Worm (Caenorhabditis elegans): Measurements from ENCODE around the gene F26F12.2.

DNA sequence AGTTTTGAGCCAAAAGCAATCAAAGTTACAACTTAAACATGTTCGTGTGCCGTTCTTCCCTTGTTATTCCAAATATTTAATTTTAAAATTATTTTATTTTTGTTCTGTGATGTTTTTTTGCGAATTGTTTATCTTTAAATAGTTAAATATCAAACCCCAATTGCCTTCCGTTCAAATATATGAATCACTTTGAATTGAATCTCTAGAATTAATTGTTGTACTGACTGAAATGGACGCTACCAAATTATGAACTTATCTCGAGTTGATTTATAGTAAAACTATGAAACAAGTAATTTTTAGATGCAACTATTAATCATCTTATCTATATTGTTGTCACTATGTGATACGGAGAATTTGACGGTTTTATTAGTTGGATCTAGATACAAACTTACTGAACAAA lies 46.4 kb downstream of the F26F12.2 start, which contains the start of gene ZC250.2:
- TF ChIP-seq cog-1 (tag; optimal IDR thresholded peaks at IDR 0.05) (no peak), med-1 (GFP tag; optimal IDR thresholded peaks at IDR 0.05; ENCODE audit: insufficient read depth) (no peak), tab-1 (GFP tag; IDR thresholded peaks at IDR 0.05) (no peak), ztf-23 (GFP tag; IDR thresholded peaks at IDR 0.05) (no peak), flt-1 (GFP tag; IDR thresholded peaks at IDR 0.05) (no peak), T22C8.4 (GFP tag; IDR thresholded peaks at IDR 0.05) (no peak)

Measured in whole organism, midembryonic.